Fruit fly (Drosophila melanogaster): ENCODE data around the gene CG2685.

Gene CG2685

dm6 chrX:2726420-2726819 lies 12.7 kb upstream of the CG2685 start, which contains the start of gene vilya:
vilya (plus strand) TSS chrX:2726678.
- TF ChIP-seq Clk (GFP tag; optimal IDR thresholded peaks at IDR 0.05) (no peak), kay (GFP tag; ENCODE audit: borderline replicate concordance) (no peak), CG7101 (tag; optimal IDR thresholded peaks at IDR 0.05) (no peak), cnc (optimal IDR thresholded peaks at IDR 0.05) (no peak), CG1620 (GFP tag; optimal IDR thresholded peaks at IDR 0.05) (no peak), Hr96 (GFP tag; optimal IDR thresholded peaks at IDR 0.05) (no peak), CG14711 (tag; optimal IDR thresholded peaks at IDR 0.05) (no peak), CG12768 (GFP tag; optimal IDR thresholded peaks at IDR 0.05) (no peak), bab1 (GFP tag; optimal IDR thresholded peaks at IDR 0.05) (no peak), CG11617 (GFP tag; optimal IDR thresholded peaks at IDR 0.05) (no peak), tj (GFP tag; optimal IDR thresholded peaks at IDR 0.05) (no peak), Mnt (GFP tag; optimal IDR thresholded peaks at IDR 0.05) (no peak), cic (GFP tag; optimal IDR thresholded peaks at IDR 0.05) (no peak), Crg-1 (GFP tag; optimal IDR thresholded peaks at IDR 0.05) (no peak)

- peak; percentile 72 for TF ChIP-seq bab1 (GFP tag; optimal IDR thresholded peaks at IDR 0.05)
- TF ChIP-seq Crg-1 (GFP tag; optimal IDR thresholded peaks at IDR 0.05) = no peak
- TF ChIP-seq CG1620 (GFP tag; optimal IDR thresholded peaks at IDR 0.05) = peak; percentile 19
- TF ChIP-seq Mnt (GFP tag; optimal IDR thresholded peaks at IDR 0.05) = peak; percentile 40
Measured at dm6 chrX:2720122-2720521, 6.4 kb upstream of the CG2685 start, which contains the start of gene CG2701. CG2701 (minus strand) TSS chrX:2720327.

dm6 chrX:2714730-2715129 lies 970 bp upstream of the CG2685 start:
- TF ChIP-seq bab1 (GFP tag; optimal IDR thresholded peaks at IDR 0.05) (peak; percentile 90), pad (GFP tag; optimal IDR thresholded peaks at IDR 0.05) (peak; percentile 34), CG1620 (GFP tag; optimal IDR thresholded peaks at IDR 0.05) (peak; percentile 7), CG7101 (tag; optimal IDR thresholded peaks at IDR 0.05) (no peak), CG11617 (GFP tag; optimal IDR thresholded peaks at IDR 0.05) (peak; percentile 29), tj (GFP tag; optimal IDR thresholded peaks at IDR 0.05) (peak; percentile 12), Crg-1 (GFP tag; optimal IDR thresholded peaks at IDR 0.05) (peak; percentile 1), CG14711 (tag; optimal IDR thresholded peaks at IDR 0.05) (peak; percentile 15), CG7045 (GFP tag; optimal IDR thresholded peaks at IDR 0.05) (no peak)

- TF ChIP-seq CG12768 (GFP tag; optimal IDR thresholded peaks at IDR 0.05) (no peak), CG1620 (GFP tag; optimal IDR thresholded peaks at IDR 0.05) (no peak), CG5204 (GFP tag; optimal IDR thresholded peaks at IDR 0.05) (no peak), toe (GFP tag; optimal IDR thresholded peaks at IDR 0.05) (peak; percentile 17), kay (GFP tag; ENCODE audit: borderline replicate concordance) (no peak), CG33017 (tag; optimal IDR thresholded peaks at IDR 0.05) (no peak), Crg-1 (GFP tag; optimal IDR thresholded peaks at IDR 0.05) (peak; percentile 9), Hr96 (GFP tag; optimal IDR thresholded peaks at IDR 0.05) (peak; percentile 18), CG11617 (GFP tag; optimal IDR thresholded peaks at IDR 0.05) (peak; percentile 7), CG14711 (tag; optimal IDR thresholded peaks at IDR 0.05) (no peak), Mnt (GFP tag; optimal IDR thresholded peaks at IDR 0.05) (peak; percentile 44), CG7045 (GFP tag; optimal IDR thresholded peaks at IDR 0.05) (no peak), CG7101 (tag; optimal IDR thresholded peaks at IDR 0.05) (peak; percentile 42), pad (GFP tag; optimal IDR thresholded peaks at IDR 0.05) (peak; percentile 1)
Measured at dm6 chrX:2708156-2708734, 5.5 kb downstream of the CG2685 start, which contains the start of gene CG2681. CG2681 (plus strand) TSS chrX:2708684.

dm6 chrX:2707377-2708090 lies 6.2 kb downstream of the CG2685 start, which contains the start of gene CG2680:
CG2680 (minus strand) TSS chrX:2707427.
- TF ChIP-seq tj (GFP tag; optimal IDR thresholded peaks at IDR 0.05) (no peak), ovo (GFP tag; optimal IDR thresholded peaks at IDR 0.05) (no peak), CG12768 (GFP tag; optimal IDR thresholded peaks at IDR 0.05) (no peak), Mnt (GFP tag; optimal IDR thresholded peaks at IDR 0.05) (no peak), kay (GFP tag; ENCODE audit: borderline replicate concordance) (no peak), Hr96 (GFP tag; optimal IDR thresholded peaks at IDR 0.05) (no peak)

- TF ChIP-seq CG11617 (GFP tag; optimal IDR thresholded peaks at IDR 0.05) (no peak), bab1 (GFP tag; optimal IDR thresholded peaks at IDR 0.05) (peak; percentile 6), Clk (GFP tag; optimal IDR thresholded peaks at IDR 0.05) (no peak)
Measured at dm6 chrX:2704134-2704773, 9.5 kb downstream of the CG2685 start, which contains the start of gene eIF2Bbeta. eIF2Bbeta (plus strand) TSS chrX:2704571.

dm6 chrX:2703693-2704092 lies 10.1 kb downstream of the CG2685 start, which contains the start of gene Ugalt:
Ugalt (minus strand) TSS chrX:2703852.
- TF ChIP-seq CG7045 (GFP tag; optimal IDR thresholded peaks at IDR 0.05) = peak; percentile 100
- no peak for TF ChIP-seq kay (GFP tag; ENCODE audit: borderline replicate concordance)
- TF ChIP-seq ovo (GFP tag; optimal IDR thresholded peaks at IDR 0.05) = peak; percentile 100
- peak; percentile 100 for TF ChIP-seq toe (GFP tag; optimal IDR thresholded peaks at IDR 0.05)
- peak; percentile 100 for TF ChIP-seq CG5204 (GFP tag; optimal IDR thresholded peaks at IDR 0.05)
- peak; percentile 100 for TF ChIP-seq CG12768 (GFP tag; optimal IDR thresholded peaks at IDR 0.05)
- TF ChIP-seq CG11617 (GFP tag; optimal IDR thresholded peaks at IDR 0.05) = peak; percentile 100
- TF ChIP-seq Crg-1 (GFP tag; optimal IDR thresholded peaks at IDR 0.05) = peak; percentile 100
- TF ChIP-seq CG14711 (tag; optimal IDR thresholded peaks at IDR 0.05) = peak; percentile 100
- TF ChIP-seq tj (GFP tag; optimal IDR thresholded peaks at IDR 0.05) = peak; percentile 99
- TF ChIP-seq pad (GFP tag; optimal IDR thresholded peaks at IDR 0.05) = peak; percentile 99
- TF ChIP-seq CG33017 (tag; optimal IDR thresholded peaks at IDR 0.05) = peak; percentile 100
- peak; percentile 100 for TF ChIP-seq Mnt (GFP tag; optimal IDR thresholded peaks at IDR 0.05)
- peak; percentile 100 for TF ChIP-seq bab1 (GFP tag; optimal IDR thresholded peaks at IDR 0.05)
- TF ChIP-seq Clk (GFP tag; optimal IDR thresholded peaks at IDR 0.05) = peak; percentile 100
- peak; percentile 100 for TF ChIP-seq CG7101 (tag; optimal IDR thresholded peaks at IDR 0.05)
- TF ChIP-seq cic (GFP tag; optimal IDR thresholded peaks at IDR 0.05) = peak; percentile 98
- no peak for TF ChIP-seq cnc (optimal IDR thresholded peaks at IDR 0.05)
- peak; percentile 100 for TF ChIP-seq CG1620 (GFP tag; optimal IDR thresholded peaks at IDR 0.05)
- TF ChIP-seq Hr96 (GFP tag; optimal IDR thresholded peaks at IDR 0.05) = peak; percentile 100
